Worm (Caenorhabditis elegans): ENCODE measurements around the gene ssp-32.

DNA sequence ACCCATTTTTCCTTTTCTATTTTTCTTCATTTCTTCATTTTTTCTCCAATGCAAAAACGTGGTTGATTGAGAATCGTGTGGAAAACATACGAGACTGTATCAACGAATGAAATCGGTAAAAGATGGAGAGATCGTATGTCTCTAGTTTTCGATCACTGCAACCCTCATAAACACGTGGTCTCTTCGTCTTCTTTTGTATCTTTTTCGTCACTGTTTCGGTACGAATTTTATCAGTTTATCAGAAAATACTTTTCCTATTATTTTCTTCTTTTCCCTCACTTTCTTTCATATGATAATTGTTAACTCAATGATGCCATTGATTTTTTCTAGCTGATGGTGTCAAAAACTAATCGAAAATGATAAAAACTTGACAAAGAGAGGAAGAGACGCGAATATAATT, 19.5 kb upstream of the ssp-32 start:
- TF ChIP-seq elt-2 (tag; optimal IDR thresholded peaks at IDR 0.05) (no peak), fkh-10 (GFP tag; optimal IDR thresholded peaks at IDR 0.05) (no peak), ceh-22 (tag; optimal IDR thresholded peaks at IDR 0.05) (no peak), hlh-8 (tag; optimal IDR thresholded peaks at IDR 0.05) (no peak), dmd-4 (tag; optimal IDR thresholded peaks at IDR 0.05; ENCODE audit: borderline replicate concordance) (no peak), ztf-16 (tag; optimal IDR thresholded peaks at IDR 0.05) (no peak), ref-2 (tag; optimal IDR thresholded peaks at IDR 0.05) (no peak)
